Fruit fly (Drosophila melanogaster): ENCODE results near the gene CG43098.
A peak's percentile ranks its signal among the peaks of the same experiment; 100 is the strongest.

CG43098 gene

DNA sequence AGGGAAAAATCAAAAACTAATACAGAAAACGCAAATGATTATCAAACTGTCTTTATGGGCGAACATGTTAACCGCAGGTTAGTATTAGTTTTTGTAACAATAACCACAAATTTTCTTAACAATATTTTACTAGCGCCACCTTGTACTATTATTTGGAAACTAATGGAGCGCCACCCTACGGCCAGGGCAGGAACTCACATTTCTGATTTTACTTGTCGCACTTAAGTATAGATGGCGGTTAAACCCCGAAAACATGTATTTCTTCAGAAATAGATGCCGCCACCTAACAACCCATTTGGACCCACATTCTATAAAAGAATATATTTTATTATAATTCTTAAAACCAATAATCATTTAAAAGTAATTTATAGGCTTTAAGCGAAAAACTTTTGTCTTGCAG lies 42.5 kb upstream of the CG43098 start (continued):
- TF ChIP-seq CG17359 (tag; optimal IDR thresholded peaks at IDR 0.05) (peak; percentile 83), CG11504 (tag; optimal IDR thresholded peaks at IDR 0.05) (peak; percentile 83), tx (GFP tag; optimal IDR thresholded peaks at IDR 0.05) (peak; percentile 53), eyg (GFP tag; optimal IDR thresholded peaks at IDR 0.05) (peak; percentile 30), CG7839 (tag; optimal IDR thresholded peaks at IDR 0.05) (peak; percentile 80), oc (tag; optimal IDR thresholded peaks at IDR 0.05) (no peak), Atf3 (GFP tag; optimal IDR thresholded peaks at IDR 0.05) (peak; percentile 65), CG6765 (GFP tag; optimal IDR thresholded peaks at IDR 0.05) (no peak), salm (tag; optimal IDR thresholded peaks at IDR 0.05) (no peak), H15 (GFP tag; IDR thresholded peaks at IDR 0.05) (peak; percentile 78; the same call in 2 of the 3 replicates), TFAM (GFP tag; optimal IDR thresholded peaks at IDR 0.05) (peak; percentile 20), B-H2 (GFP tag; optimal IDR thresholded peaks at IDR 0.05) (peak; percentile 75), grau (tag; optimal IDR thresholded peaks at IDR 0.05) (peak; percentile 83), az2 (GFP tag; optimal IDR thresholded peaks at IDR 0.05) (peak; percentile 88), CG16813 (GFP tag; IDR thresholded peaks at IDR 0.05; ENCODE audit: partially characterized antibody) (no peak), sr (GFP tag; IDR thresholded peaks at IDR 0.05) (peak; percentile 39; the same call in 1 of the 3 replicates), CG18599 (GFP tag; optimal IDR thresholded peaks at IDR 0.05) (peak; percentile 68), phol (tag; optimal IDR thresholded peaks at IDR 0.05) (peak; percentile 77), CG10462 (GFP tag; optimal IDR thresholded peaks at IDR 0.05) (peak; percentile 48), CG10654 (GFP tag; optimal IDR thresholded peaks at IDR 0.05) (peak; percentile 72), Dbx (GFP tag; IDR thresholded peaks at IDR 0.05) (peak; percentile 92), CG17328 (GFP tag; IDR thresholded peaks at IDR 0.05) (peak; percentile 73), CG3995 (GFP tag; optimal IDR thresholded peaks at IDR 0.05) (no peak), tin (GFP tag; optimal IDR thresholded peaks at IDR 0.05) (peak; percentile 91), crp (GFP tag; optimal IDR thresholded peaks at IDR 0.05) (no peak), CG12744 (GFP tag; optimal IDR thresholded peaks at IDR 0.05) (peak; percentile 82), CG8281 (tag; optimal IDR thresholded peaks at IDR 0.05) (no peak), CG1832 (GFP tag; optimal IDR thresholded peaks at IDR 0.05) (no peak), CG6683 (GFP tag; optimal IDR thresholded peaks at IDR 0.05) (no peak), Stat92E (GFP tag; optimal IDR thresholded peaks at IDR 0.05) (no peak), nom (GFP tag; optimal IDR thresholded peaks at IDR 0.05) (no peak), nau (GFP tag; optimal IDR thresholded peaks at IDR 0.05) (peak; percentile 6), CG15601 (tag; optimal IDR thresholded peaks at IDR 0.05) (peak; percentile 68), Side (GFP tag; optimal IDR thresholded peaks at IDR 0.05) (peak; percentile 71), Fer2 (tag; optimal IDR thresholded peaks at IDR 0.05) (peak; percentile 29), CG30431 (GFP tag; optimal IDR thresholded peaks at IDR 0.05) (peak; percentile 57), CG2875 (GFP tag; optimal IDR thresholded peaks at IDR 0.05) (peak; percentile 60), Gsc (GFP tag; IDR thresholded peaks at IDR 0.05) (no peak), CG14710 (tag; optimal IDR thresholded peaks at IDR 0.05) (no peak), pho (GFP tag; optimal IDR thresholded peaks at IDR 0.05) (no peak), gce (GFP tag; IDR thresholded peaks at IDR 0.05) (0 out of 3 replicates have a peak, but pooled peaks have one; percentile 43), row (GFP tag; IDR thresholded peaks at IDR 0.05) (peak; percentile 46; the same call in 1 of the 3 replicates), chif (GFP tag; optimal IDR thresholded peaks at IDR 0.05) (peak; percentile 71 to 92), HHEX (GFP tag; optimal IDR thresholded peaks at IDR 0.05) (peak; percentile 50), CG2116 (GFP tag; optimal IDR thresholded peaks at IDR 0.05) (peak; percentile 30), crol (GFP tag; IDR thresholded peaks at IDR 0.05) (peak; percentile 11; the same call in 1 of the 2 replicates), CG43689 (GFP tag; IDR thresholded peaks at IDR 0.05) (peak; percentile 28; the same call in 1 of the 2 replicates), CG6854 (GFP tag; optimal IDR thresholded peaks at IDR 0.05) (no peak), sd (tag; optimal IDR thresholded peaks at IDR 0.05) (peak; percentile 62), CG4282 (GFP tag; optimal IDR thresholded peaks at IDR 0.05) (peak; percentile 25)

All from whole organism, embryonic.